Fruit fly (Drosophila melanogaster) Kc167 (cell line): Measurements from ENCODE around the gene CG31365.

ENCODE experiments used
- Myc ChIP-seq: fragments of >200 bp; optimal IDR thresholded peaks from 2 replicates; lab custom pipeline; 2017; ENCODE audit warnings: missing external identifiers
- psq ChIP-seq: fragments of >200 bp; optimal IDR thresholded peaks from 2 replicates; lab custom pipeline; 2017; ENCODE audit warnings: missing external identifiers

DNA sequence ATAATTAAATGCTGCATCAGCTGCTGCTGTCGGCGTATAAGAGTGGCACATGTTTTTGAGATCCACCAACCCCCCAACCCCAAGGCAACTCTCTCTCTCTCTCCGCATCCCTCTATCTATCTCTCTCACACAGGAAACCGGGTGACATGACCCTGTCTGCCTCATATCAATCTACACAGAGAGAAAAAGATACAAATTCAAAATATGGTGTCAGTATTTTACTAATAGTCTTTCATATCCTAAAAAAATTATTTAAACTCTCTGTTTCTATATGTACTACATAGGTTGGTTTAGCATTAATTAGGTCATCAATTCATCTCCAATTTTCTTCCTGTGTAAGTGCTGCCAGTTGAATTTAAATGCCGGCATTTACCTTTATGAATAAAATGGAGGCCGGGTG is 49.2 kb upstream of the CG31365 start:
- TF ChIP-seq psq (no peak), Myc (no peak)
